Worm (Caenorhabditis elegans): ENCODE data around the gene str-106.

Gene str-106

DNA sequence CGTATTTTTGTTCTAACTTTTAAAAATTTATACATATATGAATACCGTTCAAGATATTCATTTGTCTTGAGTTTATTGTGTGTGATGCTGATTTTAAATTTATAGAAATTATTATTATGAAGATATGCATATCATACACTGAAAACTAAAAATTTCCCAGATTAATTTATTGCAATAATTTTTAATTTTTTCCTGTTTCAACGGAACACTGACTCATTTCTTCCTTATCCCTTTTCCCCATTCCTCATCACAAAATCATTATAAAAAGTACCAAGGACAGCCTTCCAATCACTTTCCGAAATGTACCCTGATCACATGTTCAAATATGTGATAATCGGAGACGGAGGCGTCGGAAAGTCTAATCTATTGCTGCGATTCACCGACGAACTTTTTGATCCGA lies 14.2 kb downstream of the str-106 start, which contains the start of gene rabr-4:
Gene rabr-4, plus strand, starts transcription at position 301 of the 400 bp plus-strand sequence.
- TF ChIP-seq ztf-29 (GFP tag; IDR thresholded peaks at IDR 0.05) (no peak), flt-1 (GFP tag; IDR thresholded peaks at IDR 0.05) (no peak), T22C8.4 (GFP tag; IDR thresholded peaks at IDR 0.05) (no peak), cog-1 (tag; optimal IDR thresholded peaks at IDR 0.05) (no peak), med-1 (GFP tag; optimal IDR thresholded peaks at IDR 0.05; ENCODE audit: insufficient read depth) (no peak), ref-1 (GFP tag; conservative IDR thresholded peaks at IDR 0.05) (no peak), ztf-23 (GFP tag; IDR thresholded peaks at IDR 0.05) (no peak), tab-1 (GFP tag; IDR thresholded peaks at IDR 0.05) (no peak)

DNA sequence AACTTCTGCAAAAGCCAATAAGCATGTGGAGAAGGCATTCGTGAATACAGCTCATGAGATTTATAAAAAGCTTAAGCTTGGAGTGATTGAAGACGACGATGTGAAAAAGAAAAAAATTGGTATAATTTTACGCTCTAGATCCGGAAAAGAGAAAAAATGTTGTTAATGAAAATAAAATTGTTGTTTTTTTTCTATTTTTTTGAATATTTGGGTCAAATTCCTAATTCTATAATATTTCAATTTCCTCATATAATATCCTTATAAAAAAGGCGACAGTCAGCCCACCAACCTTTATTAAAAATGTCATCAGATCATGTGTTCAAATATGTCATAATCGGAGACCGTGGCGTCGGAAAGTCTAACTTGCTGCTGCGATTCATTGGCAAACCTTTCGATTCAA lies 14.9 kb downstream of the str-106 start, which contains the start of gene rabr-3:
Gene rabr-3, plus strand, starts transcription at position 301 of the 400 bp plus-strand sequence.
- no peak for TF ChIP-seq klf-2 (GFP tag; conservative IDR thresholded peaks at IDR 0.05)
- TF ChIP-seq tab-1 (GFP tag; IDR thresholded peaks at IDR 0.05), result no peak
- no peak for TF ChIP-seq ztf-23 (GFP tag; IDR thresholded peaks at IDR 0.05)
- TF ChIP-seq ztf-29 (GFP tag; IDR thresholded peaks at IDR 0.05), result no peak
- TF ChIP-seq med-1 (GFP tag; optimal IDR thresholded peaks at IDR 0.05; ENCODE audit: insufficient read depth), result no peak
- TF ChIP-seq ref-1 (GFP tag; conservative IDR thresholded peaks at IDR 0.05), result no peak
- no peak for TF ChIP-seq cog-1 (tag; optimal IDR thresholded peaks at IDR 0.05)
- no peak for TF ChIP-seq flt-1 (GFP tag; IDR thresholded peaks at IDR 0.05)
- no peak for TF ChIP-seq T22C8.4 (GFP tag; IDR thresholded peaks at IDR 0.05)

DNA sequence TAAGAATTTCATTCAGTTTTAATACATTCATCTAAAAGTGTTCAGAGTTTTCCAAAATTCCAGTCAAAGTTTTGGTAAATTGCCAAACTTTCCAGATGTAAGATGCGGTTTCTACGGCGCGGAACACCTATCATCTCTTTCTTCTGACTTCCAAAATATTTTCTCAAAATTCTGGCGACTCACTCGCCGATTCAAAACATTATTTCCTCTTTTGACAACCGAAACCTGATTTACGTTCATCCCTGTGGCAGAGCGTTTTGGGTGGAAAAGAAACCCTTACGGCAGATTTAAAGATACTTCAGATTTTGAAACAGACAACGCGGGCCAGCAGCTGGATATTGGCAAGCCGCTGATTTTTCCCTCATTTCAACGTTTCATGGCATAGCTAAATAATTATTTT lies 17.6 kb downstream of the str-106 start, which contains the start of gene F11A5.5:
Gene F11A5.5, plus strand, starts transcription at position 301 of the 400 bp plus-strand sequence.
- TF ChIP-seq cog-1 (tag; optimal IDR thresholded peaks at IDR 0.05) (no peak), flt-1 (GFP tag; IDR thresholded peaks at IDR 0.05) (no peak), klf-2 (GFP tag; conservative IDR thresholded peaks at IDR 0.05) (no peak), ztf-29 (GFP tag; IDR thresholded peaks at IDR 0.05) (no peak), T22C8.4 (GFP tag; IDR thresholded peaks at IDR 0.05) (no peak)

DNA sequence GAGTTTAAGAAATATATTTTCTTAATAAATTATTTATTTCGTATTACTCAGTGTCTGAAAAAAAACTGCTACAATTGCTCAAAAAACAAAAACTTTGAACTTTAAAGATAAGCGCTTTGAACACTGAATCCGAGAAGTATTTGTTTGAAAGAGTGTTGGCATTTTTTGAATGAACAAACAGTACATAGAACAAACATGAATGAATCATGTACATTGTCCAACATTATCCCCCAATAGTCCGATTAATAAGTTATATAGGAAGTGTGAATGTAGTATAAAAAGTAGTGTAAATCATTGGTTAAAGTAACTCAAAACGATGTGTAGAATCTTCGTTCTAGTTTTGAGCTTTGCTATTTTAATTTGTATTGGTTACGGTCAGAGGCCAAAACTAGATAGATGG lies 21.3 kb downstream of the str-106 start, which contains the start of gene F11A5.17:
Gene F11A5.17, plus strand, starts transcription at position 301 of the 400 bp plus-strand sequence.
- TF ChIP-seq tab-1 (GFP tag; IDR thresholded peaks at IDR 0.05) (no peak), ref-1 (GFP tag; conservative IDR thresholded peaks at IDR 0.05) (no peak), T22C8.4 (GFP tag; IDR thresholded peaks at IDR 0.05) (no peak), cog-1 (tag; optimal IDR thresholded peaks at IDR 0.05) (no peak), flt-1 (GFP tag; IDR thresholded peaks at IDR 0.05) (no peak), med-1 (GFP tag; optimal IDR thresholded peaks at IDR 0.05; ENCODE audit: insufficient read depth) (no peak)

DNA sequence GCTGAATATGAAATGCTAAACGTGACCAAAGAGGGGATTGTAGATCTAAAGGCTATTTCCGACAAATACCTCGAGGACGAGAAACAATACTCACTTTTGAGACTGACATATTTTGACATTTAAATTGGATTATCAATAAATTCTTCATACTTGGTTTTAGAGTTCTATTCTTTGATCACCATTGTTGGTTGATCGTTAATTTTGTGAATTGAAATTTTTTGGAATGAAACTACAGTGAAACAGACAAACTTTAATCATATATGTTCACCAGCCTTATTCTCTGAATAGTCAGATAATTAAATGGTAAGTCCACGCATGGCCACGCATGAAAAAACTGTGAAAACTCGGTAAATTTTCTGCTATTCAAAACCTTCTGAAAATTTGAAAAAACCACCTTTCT lies 22.2 kb downstream of the str-106 start, which contains the start of gene F11A5.18:
Gene F11A5.18, plus strand, starts transcription at position 301 of the 400 bp plus-strand sequence.
- TF ChIP-seq ztf-23 (GFP tag; IDR thresholded peaks at IDR 0.05) (no peak), klf-2 (GFP tag; conservative IDR thresholded peaks at IDR 0.05) (no peak), ztf-29 (GFP tag; IDR thresholded peaks at IDR 0.05) (no peak), tab-1 (GFP tag; IDR thresholded peaks at IDR 0.05) (no peak), T22C8.4 (GFP tag; IDR thresholded peaks at IDR 0.05) (no peak), flt-1 (GFP tag; IDR thresholded peaks at IDR 0.05) (no peak), ref-1 (GFP tag; conservative IDR thresholded peaks at IDR 0.05) (no peak), med-1 (GFP tag; optimal IDR thresholded peaks at IDR 0.05; ENCODE audit: insufficient read depth) (no peak), cog-1 (tag; optimal IDR thresholded peaks at IDR 0.05) (no peak)

DNA sequence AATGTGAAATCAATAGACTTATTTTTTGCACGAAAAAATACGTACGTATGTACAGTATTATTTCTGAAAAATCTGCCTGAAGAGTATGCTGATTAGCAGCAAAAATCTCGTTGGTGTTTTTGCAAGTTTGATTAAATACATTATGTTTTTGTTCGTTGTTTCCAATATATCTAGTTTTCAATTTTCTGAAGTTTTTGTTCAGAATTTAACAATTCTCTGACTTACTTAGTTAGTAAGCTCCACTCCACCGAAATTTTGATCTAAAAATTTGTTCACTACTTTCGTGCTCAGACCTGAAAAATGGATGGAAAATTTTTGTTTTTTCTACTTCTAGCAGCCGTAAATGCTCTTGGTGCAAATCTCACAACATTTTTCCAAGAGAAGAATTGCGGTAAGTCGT lies 24.4 kb downstream of the str-106 start, which contains the start of gene irld-26:
Gene irld-26, plus strand, starts transcription at position 301 of the 400 bp plus-strand sequence.
- TF ChIP-seq ref-1 (GFP tag; conservative IDR thresholded peaks at IDR 0.05), result no peak
- TF ChIP-seq flt-1 (GFP tag; IDR thresholded peaks at IDR 0.05), result no peak
- TF ChIP-seq T22C8.4 (GFP tag; IDR thresholded peaks at IDR 0.05), result no peak
- no peak for TF ChIP-seq cog-1 (tag; optimal IDR thresholded peaks at IDR 0.05)
- TF ChIP-seq ztf-29 (GFP tag; IDR thresholded peaks at IDR 0.05), result no peak
- TF ChIP-seq tab-1 (GFP tag; IDR thresholded peaks at IDR 0.05), result no peak
- no peak for TF ChIP-seq klf-2 (GFP tag; conservative IDR thresholded peaks at IDR 0.05)
- no peak for TF ChIP-seq ztf-23 (GFP tag; IDR thresholded peaks at IDR 0.05)
- no peak for TF ChIP-seq med-1 (GFP tag; optimal IDR thresholded peaks at IDR 0.05; ENCODE audit: insufficient read depth)

DNA sequence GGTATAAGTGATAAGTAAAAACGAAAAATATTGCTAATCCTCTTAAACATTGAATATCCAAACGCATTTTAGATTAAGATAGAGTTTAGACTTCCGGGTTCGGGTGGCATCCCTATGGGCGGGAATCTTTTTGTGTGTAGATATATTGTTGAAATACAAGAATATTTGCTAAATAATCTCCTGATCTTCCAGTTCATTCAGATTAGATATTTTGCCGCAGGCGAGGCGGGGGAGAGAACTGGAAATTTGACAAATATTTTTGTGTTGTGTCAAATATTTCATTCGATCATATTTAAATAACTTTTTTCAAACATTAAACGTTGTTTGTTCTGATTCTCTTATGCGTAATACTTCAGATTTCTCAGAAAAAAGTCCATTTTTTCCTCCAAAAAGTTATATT lies 29.4 kb downstream of the str-106 start, which contains the start of gene oac-15:
Gene oac-15, minus strand, starts transcription at position 101 of the 400 bp plus-strand sequence.
- TF ChIP-seq klf-2 (GFP tag; conservative IDR thresholded peaks at IDR 0.05), result no peak
- TF ChIP-seq ztf-29 (GFP tag; IDR thresholded peaks at IDR 0.05), result no peak
- no peak for TF ChIP-seq ref-1 (GFP tag; conservative IDR thresholded peaks at IDR 0.05)
- TF ChIP-seq flt-1 (GFP tag; IDR thresholded peaks at IDR 0.05), result no peak
- no peak for TF ChIP-seq med-1 (GFP tag; optimal IDR thresholded peaks at IDR 0.05; ENCODE audit: insufficient read depth)
- no peak for TF ChIP-seq tab-1 (GFP tag; IDR thresholded peaks at IDR 0.05)
- no peak for TF ChIP-seq ztf-23 (GFP tag; IDR thresholded peaks at IDR 0.05)
- TF ChIP-seq cog-1 (tag; optimal IDR thresholded peaks at IDR 0.05), result no peak

DNA sequence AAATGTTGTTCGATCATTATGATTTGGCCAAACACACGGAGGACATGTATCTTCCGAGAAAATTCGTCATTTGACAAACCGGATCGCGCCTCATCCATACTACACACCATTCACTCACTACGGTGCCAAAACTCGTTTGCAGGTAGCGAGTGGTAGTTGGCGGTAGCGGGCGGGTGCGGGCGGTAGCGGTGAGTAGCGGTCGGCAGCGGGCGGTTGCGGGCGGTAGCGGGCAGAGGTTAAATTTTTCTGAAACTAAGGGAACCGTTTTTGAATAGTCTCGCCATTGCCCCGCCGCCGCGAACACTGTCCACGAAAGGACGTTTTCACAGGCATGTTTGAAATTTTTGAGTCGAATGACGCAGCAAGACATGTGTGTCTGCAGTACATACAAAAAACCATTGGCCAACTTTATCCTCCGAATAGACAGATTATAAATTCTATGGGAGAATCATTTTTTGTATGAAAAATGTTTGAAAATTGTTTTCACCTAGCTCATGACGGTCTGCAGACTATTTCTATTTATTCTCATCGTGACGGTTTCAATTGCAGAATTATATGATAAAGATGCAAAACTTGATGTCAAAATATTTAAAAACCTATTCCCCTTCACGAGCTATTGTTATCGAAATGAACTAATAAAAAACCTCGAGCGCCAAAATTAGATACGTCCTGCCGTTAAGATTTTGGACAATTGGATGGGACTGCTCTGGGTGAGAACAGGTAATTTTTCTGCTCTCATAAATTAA lies 30.0 kb downstream of the str-106 start, which contains the start of gene F11A5.16:
Gene F11A5.16, plus strand, starts transcription at position 696 of the 746 bp plus-strand sequence.
- no peak for TF ChIP-seq ref-1 (GFP tag; conservative IDR thresholded peaks at IDR 0.05)
- no peak for TF ChIP-seq ztf-29 (GFP tag; IDR thresholded peaks at IDR 0.05)
- TF ChIP-seq tab-1 (GFP tag; IDR thresholded peaks at IDR 0.05), result 0 out of 2 replicates have a peak, but pooled peaks have one; percentile 18

DNA sequence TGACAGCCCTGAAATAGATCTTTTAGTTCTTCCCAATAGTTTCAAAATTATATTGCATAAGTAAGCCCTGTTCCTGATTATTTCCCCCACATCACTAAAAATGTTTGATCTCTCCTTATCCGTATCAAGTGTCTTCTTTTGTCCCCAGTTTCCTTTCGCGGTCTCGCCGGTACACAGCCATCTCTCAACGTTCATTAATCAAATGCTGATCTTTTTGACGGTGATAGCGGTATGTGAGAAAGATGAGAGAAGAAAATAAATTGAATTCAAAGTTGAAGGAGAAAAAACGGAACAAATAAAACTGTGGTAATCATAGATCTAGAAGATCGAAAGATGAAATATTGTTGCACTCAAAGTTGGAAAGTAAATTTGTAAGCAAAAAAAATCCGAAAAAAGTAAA lies 31.3 kb downstream of the str-106 start:
- TF ChIP-seq med-1 (GFP tag; optimal IDR thresholded peaks at IDR 0.05; ENCODE audit: insufficient read depth), result no peak
- TF ChIP-seq cog-1 (tag; optimal IDR thresholded peaks at IDR 0.05), result no peak
- no peak for TF ChIP-seq flt-1 (GFP tag; IDR thresholded peaks at IDR 0.05)
- no peak for TF ChIP-seq klf-2 (GFP tag; conservative IDR thresholded peaks at IDR 0.05)
- TF ChIP-seq ref-1 (GFP tag; conservative IDR thresholded peaks at IDR 0.05), result no peak
- TF ChIP-seq ztf-29 (GFP tag; IDR thresholded peaks at IDR 0.05), result no peak
- TF ChIP-seq T22C8.4 (GFP tag; IDR thresholded peaks at IDR 0.05), result no peak
- TF ChIP-seq ztf-23 (GFP tag; IDR thresholded peaks at IDR 0.05), result no peak
- TF ChIP-seq tab-1 (GFP tag; IDR thresholded peaks at IDR 0.05), result no peak

All from whole organism, midembryonic.